Fruit fly (Drosophila melanogaster) whole organism, embryonic: Measurements from ENCODE around the gene JIL-1.

ENCODE experiments used
- ATbp ChIP-seq: fragments of 200-800 bp; sonication (Bioruptor generic); optimal IDR thresholded peaks from 2 replicates; lab custom pipeline; 2017; ENCODE audit warnings: missing biosample characterization, mild to moderate bottlenecking, missing genetic modification characterization, missing genetic modification reagents
- Adf1 ChIP-seq: fragments of 200-800 bp; sonication (Bioruptor generic); IDR thresholded peaks from 2 replicates; pipeline ENCODE4 v1.3.6; 2022; ENCODE audit warnings: missing biosample characterization, missing genetic modification characterization
- Bteb2 ChIP-seq: fragments of 200-800 bp; sonication (Bioruptor generic); optimal IDR thresholded peaks from 2 replicates; lab custom pipeline; 2016; ENCODE audit warnings: missing biosample characterization, missing genetic modification characterization
- CG12299 ChIP-seq: fragments of 200-800 bp; sonication (Bioruptor generic); optimal IDR thresholded peaks from 2 replicates; lab custom pipeline; 2018; ENCODE audit warnings: missing biosample characterization, mild to moderate bottlenecking, missing genetic modification characterization
- CG12942 ChIP-seq: fragments of 200-800 bp; sonication (Bioruptor generic); optimal IDR thresholded peaks from 3 replicates; lab custom pipeline; 2016; ENCODE audit warnings: missing biosample characterization, missing genetic modification characterization
- CG14710 ChIP-seq: fragments of 200-800 bp; sonication (Bioruptor generic); optimal IDR thresholded peaks from 3 replicates; lab custom pipeline; 2019; ENCODE audit warnings: missing biosample characterization, mild to moderate bottlenecking, missing genetic modification characterization, moderate library complexity
- CG1647 ChIP-seq: fragments of 200-800 bp; sonication (Bioruptor generic); optimal IDR thresholded peaks from 3 replicates; lab custom pipeline; 2016; ENCODE audit warnings: missing biosample characterization, missing genetic modification characterization
- CG17912 ChIP-seq: fragments of 200-800 bp; sonication (Bioruptor generic); optimal IDR thresholded peaks from 2 replicates; lab custom pipeline; 2018; ENCODE audit warnings: missing biosample characterization, mild to moderate bottlenecking, missing genetic modification characterization
- CG32767 ChIP-seq: fragments of 200-800 bp; sonication (Bioruptor generic); IDR thresholded peaks from 2 replicates; pipeline ENCODE4 v1.3.6; 2022; ENCODE audit warnings: missing biosample characterization, missing genetic modification characterization
- CG32772 ChIP-seq: fragments of 200-800 bp; sonication (Bioruptor generic); IDR thresholded peaks from 2 replicates; pipeline ENCODE4 v1.3.6; 2022; ENCODE audit warnings: missing biosample characterization, missing genetic modification characterization
- CG34376 ChIP-seq: fragments of 200-800 bp; sonication (Bioruptor generic); optimal IDR thresholded peaks from 2 replicates; lab custom pipeline; 2018; ENCODE audit warnings: missing biosample characterization, mild to moderate bottlenecking, missing genetic modification characterization
- CG4360 ChIP-seq: fragments of 200-800 bp; sonication (Bioruptor generic); IDR thresholded peaks from 2 replicates; pipeline ENCODE4 v1.3.6; 2022; ENCODE audit warnings: missing biosample characterization, missing genetic modification characterization
- CG8944 ChIP-seq: fragments of 200-800 bp; sonication (Bioruptor generic); optimal IDR thresholded peaks from 3 replicates; lab custom pipeline; 2016; ENCODE audit warnings: missing biosample characterization, missing genetic modification characterization
- CG9609 ChIP-seq: fragments of 200-800 bp; sonication (Bioruptor generic); optimal IDR thresholded peaks from 3 replicates; lab custom pipeline; 2016; ENCODE audit warnings: missing biosample characterization, missing genetic modification characterization
- CHES-1-like ChIP-seq: fragments of 200-800 bp; sonication (Bioruptor generic); optimal IDR thresholded peaks from 2 replicates; lab custom pipeline; 2016; ENCODE audit warnings: missing biosample characterization, missing genetic modification characterization
- Doc2 ChIP-seq: fragments of 200-800 bp; sonication (Bioruptor generic); IDR thresholded peaks from 2 replicates; pipeline ENCODE4 v1.3.6; 2022; ENCODE audit warnings: missing biosample characterization, missing genetic modification characterization
- Gug ChIP-seq: fragments of 200-800 bp; sonication (Bioruptor generic); IDR thresholded peaks from 4 replicates; pipeline ENCODE4 v1.3.6; 2022; ENCODE audit warnings: missing biosample characterization, missing genetic modification characterization
- HLH3B ChIP-seq: fragments of 200-800 bp; sonication (Bioruptor generic); IDR thresholded peaks from 2 replicates; pipeline ENCODE4 v1.3.6; 2022; ENCODE audit warnings: missing biosample characterization, missing genetic modification characterization
- HLH54F ChIP-seq: fragments of 200-800 bp; sonication (Bioruptor generic); optimal IDR thresholded peaks from 3 replicates; lab custom pipeline; 2016; ENCODE audit warnings: missing biosample characterization, missing genetic modification characterization
- HLHmδ ChIP-seq: fragments of 200-800 bp; sonication (Bioruptor generic); optimal IDR thresholded peaks from 2 replicates; lab custom pipeline; 2018; ENCODE audit warnings: missing biosample characterization, mild to moderate bottlenecking, missing genetic modification characterization, moderate library complexity
- Hand ChIP-seq: fragments of 200-800 bp; sonication (Bioruptor generic); optimal IDR thresholded peaks from 2 replicates; lab custom pipeline; 2017; ENCODE audit warnings: mild to moderate bottlenecking, missing biosample characterization, missing genetic modification reagents, missing genetic modification characterization
- Lpt ChIP-seq: fragments of >200 bp; optimal IDR thresholded peaks from 2 replicates; lab custom pipeline; 2018; ENCODE audit warnings: missing biosample characterization, missing genetic modification characterization
- Med ChIP-seq: fragments of 200-800 bp; sonication (Bioruptor generic); peaks from one replicate; lab custom pipeline; 2016; ENCODE audit warnings: missing biosample characterization, missing genetic modification characterization, mild to moderate bottlenecking, inconsistent platforms, moderate library complexity
- Mes4 ChIP-seq: fragments of 200-800 bp; sonication (Bioruptor generic); optimal IDR thresholded peaks from 2 replicates; lab custom pipeline; 2016; ENCODE audit warnings: missing biosample characterization, missing genetic modification characterization
- Nf-YA ChIP-seq: fragments of 200-800 bp; sonication (Bioruptor generic); IDR thresholded peaks from 2 replicates; pipeline ENCODE4 v1.3.6; 2022; ENCODE audit warnings: missing biosample characterization, missing genetic modification characterization
- Nf-YB ChIP-seq: fragments of 200-800 bp; sonication (Bioruptor generic); optimal IDR thresholded peaks from 3 replicates; lab custom pipeline; 2019; ENCODE audit warnings: missing biosample characterization, mild to moderate bottlenecking, missing genetic modification characterization, moderate library complexity
- Pdp1 ChIP-seq, 2 experiments: fragments of 200-800 bp; sonication (Bioruptor generic); optimal IDR thresholded peaks; 3 replicates each; lab custom pipeline; 2016; ENCODE audit warnings: missing biosample characterization in 2 of 2, missing genetic modification characterization in 2 of 2, mild to moderate bottlenecking in 1 of 2, moderate library complexity in 1 of 2
- Ptx1 ChIP-seq: fragments of 200-800 bp; sonication (Bioruptor generic); IDR thresholded peaks from 2 replicates; pipeline ENCODE4 v1.3.6; 2022; ENCODE audit warnings: missing biosample characterization, missing genetic modification characterization
- Rfx ChIP-seq: fragments of 200-800 bp; sonication (Bioruptor generic); IDR thresholded peaks from 2 replicates; pipeline ENCODE4 v1.3.6; 2022; ENCODE audit warnings: missing biosample characterization, missing genetic modification characterization
- Sry-δ ChIP-seq: fragments of 200-800 bp; sonication (Bioruptor generic); optimal IDR thresholded peaks from 2 replicates; lab custom pipeline; 2016; ENCODE audit warnings: missing biosample characterization, missing genetic modification characterization
- Trl ChIP-seq, 3 experiments: fragments of >200 bp in 2 of 3; fragments of 200-800 bp in 1 of 3; sonication (Bioruptor generic) in 1 of 3; optimal IDR thresholded peaks; 2 replicates in 1 of 3; 3 replicates in 2 of 3; lab custom pipeline; 2016 to 2017; ENCODE audit warnings: missing biosample characterization in 1 of 3, missing genetic modification characterization in 1 of 3
- Usf ChIP-seq: fragments of 200-800 bp; sonication (Bioruptor generic); optimal IDR thresholded peaks from 2 replicates; lab custom pipeline; 2017; ENCODE audit warnings: missing genotype, missing biosample characterization, missing genetic modification characterization
- ab ChIP-seq: fragments of 200-800 bp; sonication (Bioruptor generic); optimal IDR thresholded peaks from 2 replicates; lab custom pipeline; 2016; ENCODE audit warnings: missing biosample characterization, missing genetic modification characterization
- amos ChIP-seq: fragments of 200-800 bp; sonication (Bioruptor generic); IDR thresholded peaks from 2 replicates; pipeline ENCODE4 v1.3.6; 2022; ENCODE audit warnings: missing biosample characterization, missing genetic modification characterization; ENCODE audit not compliant: partially characterized antibody
- bbx ChIP-seq: fragments of 200-800 bp; sonication (Bioruptor generic); IDR thresholded peaks from 2 replicates; pipeline ENCODE4 v1.3.6; 2022; ENCODE audit warnings: missing biosample characterization, missing genetic modification characterization; ENCODE audit not compliant: partially characterized antibody
- br ChIP-seq: fragments of >200 bp; optimal IDR thresholded peaks from 2 replicates; lab custom pipeline; 2017
- cg ChIP-seq: fragments of 200-800 bp; sonication (Bioruptor generic); optimal IDR thresholded peaks from 3 replicates; lab custom pipeline; 2019; ENCODE audit warnings: missing biosample characterization, mild to moderate bottlenecking, missing genetic modification characterization, moderate library complexity
- gce ChIP-seq: fragments of 200-800 bp; sonication (Bioruptor generic); IDR thresholded peaks from 3 replicates; pipeline ENCODE4 v1.3.6; 2022; ENCODE audit warnings: missing biosample characterization, missing genetic modification characterization
- lov ChIP-seq, 2 experiments: fragments of 200-800 bp in 1 of 2; fragments of >200 bp in 1 of 2; sonication (Bioruptor generic) in 1 of 2; IDR thresholded peaks in 1 of 2; optimal IDR thresholded peaks in 1 of 2; 2 replicates in 1 of 2; 3 replicates in 1 of 2; pipeline versions ENCODE4 v1.3.6 to Lab custom; 2017 to 2022; ENCODE audit warnings: missing biosample characterization in 1 of 2, missing genetic modification characterization in 1 of 2
- nerfin-2 ChIP-seq: fragments of 200-800 bp; sonication (Bioruptor generic); IDR thresholded peaks from 2 replicates; pipeline ENCODE4 v1.3.6; 2022; ENCODE audit warnings: missing biosample characterization, missing genetic modification characterization; ENCODE audit not compliant: partially characterized antibody
- odd ChIP-seq: fragments of 200-800 bp; sonication (Bioruptor generic); optimal IDR thresholded peaks from 2 replicates; lab custom pipeline; 2017; ENCODE audit warnings: missing biosample characterization, mild to moderate bottlenecking, missing genetic modification characterization
- pzg ChIP-seq: fragments of 200-800 bp; sonication (Bioruptor generic); optimal IDR thresholded peaks from 3 replicates; lab custom pipeline; 2018; ENCODE audit warnings: missing biosample characterization, mild to moderate bottlenecking, missing genetic modification characterization, moderate library complexity
- salm ChIP-seq: fragments of 200-800 bp; sonication (Bioruptor generic); optimal IDR thresholded peaks from 2 replicates; lab custom pipeline; 2018; ENCODE audit warnings: missing biosample characterization, mild to moderate bottlenecking, missing genetic modification characterization
- sna ChIP-seq: fragments of 200-800 bp; sonication (Bioruptor generic); IDR thresholded peaks from 2 replicates; pipeline ENCODE4 v1.3.6; 2022; ENCODE audit warnings: missing biosample characterization, missing genetic modification characterization; ENCODE audit not compliant: partially characterized antibody
- tll ChIP-seq, 2 experiments: fragments of 200-800 bp in 1 of 2; fragments of >200 bp in 1 of 2; sonication (Bioruptor generic) in 1 of 2; optimal IDR thresholded peaks; 2 replicates each; lab custom pipeline; 2017 to 2019; ENCODE audit warnings: missing biosample characterization in 2 of 2, missing genetic modification characterization in 2 of 2, mild to moderate bottlenecking in 1 of 2, moderate library complexity in 1 of 2
- unc-4 ChIP-seq: fragments of 200-800 bp; sonication (Bioruptor generic); IDR thresholded peaks from 2 replicates; pipeline ENCODE4 v1.3.6; 2022; ENCODE audit warnings: missing biosample characterization, missing genetic modification characterization; ENCODE audit not compliant: partially characterized antibody
- zen2 ChIP-seq: fragments of 200-800 bp; sonication (Bioruptor generic); IDR thresholded peaks from 3 replicates; pipeline ENCODE4 v1.3.6; 2022; ENCODE audit warnings: missing biosample characterization, missing genetic modification characterization; ENCODE audit not compliant: partially characterized antibody
- zfh1 ChIP-seq: fragments of 200-800 bp; sonication (Bioruptor generic); IDR thresholded peaks from 3 replicates; pipeline ENCODE4 v1.3.6; 2022; ENCODE audit warnings: missing biosample characterization, missing genetic modification characterization

Gene JIL-1

DNA sequence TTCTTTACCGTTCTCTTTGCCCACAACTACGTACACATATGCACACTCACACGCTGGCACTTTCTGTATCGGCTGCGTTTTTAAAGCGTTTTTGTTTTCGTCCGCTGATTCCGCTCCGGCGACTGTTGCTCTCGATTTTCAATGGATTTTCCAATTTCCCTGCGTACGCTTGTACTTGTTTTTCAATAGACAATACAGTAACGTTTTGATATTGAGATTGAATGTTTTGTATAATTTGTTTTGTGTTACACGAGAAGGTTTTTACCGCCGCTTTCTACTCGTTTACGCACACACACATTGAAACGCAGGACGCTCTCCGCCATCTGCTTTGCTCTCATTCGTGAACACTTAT, 407 bp downstream of the JIL-1 start:
- TF ChIP-seq CG9609 (GFP tag; lab: Kevin White, UChicago) (no peak), nerfin-2 (GFP tag; lab: Robert Waterston, UW) (no peak), cg (GFP tag; lab: Kevin White, UChicago) (peak; percentile 89), Ptx1 (no peak), Trl (optimal IDR thresholded peaks at IDR 0.05; lab: Kevin White, UChicago) (peak; percentile 34 to 66), Trl (GFP tag; optimal IDR thresholded peaks at IDR 0.05; lab: Kevin White, UChicago) (no peak), CG4360 (no peak), Pdp1 (GFP tag; optimal IDR thresholded peaks at IDR 0.05; lab: Kevin White, UChicago) (no peak), Mes4 (GFP tag; lab: Kevin White, UChicago) (no peak), CHES-1-like (peak; percentile 3), CG34376 (GFP tag; lab: Kevin White, UChicago) (no peak)

DNA sequence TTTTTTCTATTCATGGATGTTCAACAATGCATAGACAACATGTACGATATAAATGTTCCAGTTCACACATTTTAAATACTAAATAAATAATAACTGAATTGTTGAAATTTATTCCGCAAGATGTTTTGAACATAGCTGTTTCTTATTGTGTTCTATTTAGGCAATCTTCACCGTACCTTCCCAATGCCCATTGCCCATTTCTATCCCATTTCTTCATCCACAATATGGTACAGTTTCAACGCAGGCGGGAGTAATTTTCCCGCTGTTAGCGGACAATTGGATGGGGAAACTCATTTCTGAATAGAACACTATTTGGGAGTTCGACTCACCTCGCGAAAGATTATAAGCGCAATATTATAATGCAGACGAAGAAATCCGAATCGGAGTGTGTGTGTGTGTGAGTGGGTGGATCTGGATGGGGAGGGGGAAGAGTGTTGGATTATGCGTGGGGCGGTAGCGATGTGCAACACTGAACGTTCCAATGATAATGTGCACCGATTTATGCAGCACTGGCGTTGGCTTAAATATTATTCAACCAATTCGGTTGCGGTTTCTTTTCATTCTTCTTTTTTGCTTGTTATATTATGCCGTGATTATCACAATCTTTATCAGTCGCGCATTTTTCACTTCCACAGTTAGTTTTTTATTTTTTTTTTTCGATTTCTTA, 917 bp downstream of the JIL-1 start:
- TF ChIP-seq Lpt (no peak), sna (GFP tag; lab: Robert Waterston, UW) (no peak), Nf-YB (GFP tag; lab: Kevin White, UChicago) (peak; percentile 3), CG32767 (no peak), Hand (GFP tag; lab: Kevin White, UChicago) (peak; percentile 30), Med (GFP tag; lab: Kevin White, UChicago) (peak; percentile 92), Usf (GFP tag; lab: Kevin White, UChicago) (no peak), CG8944 (GFP tag; lab: Kevin White, UChicago) (peak; percentile 53), salm (tag; lab: Kevin White, UChicago) (no peak), lov (optimal IDR thresholded peaks at IDR 0.05; lab: Kevin White, UChicago) (no peak), lov (GFP tag; IDR thresholded peaks at IDR 0.05; lab: Robert Waterston, UW) (0 out of 3 replicates have a peak, but pooled peaks have one; percentile 5), ab (GFP tag; lab: Kevin White, UChicago) (no peak), CG1647 (GFP tag; lab: Kevin White, UChicago) (peak; percentile 67), HLHmδ (GFP tag; lab: Kevin White, UChicago) (peak; percentile 33), amos (GFP tag; lab: Robert Waterston, UW) (0 out of 2 replicates have a peak, but pooled peaks have one; percentile 21), br (no peak), HLH54F (GFP tag; lab: Kevin White, UChicago) (peak; percentile 72), Sry-δ (GFP tag; lab: Kevin White, UChicago) (peak; percentile 53), gce (GFP tag; lab: Robert Waterston, UW) (no peak), pzg (peak; percentile 41), HLH3B (GFP tag; lab: Robert Waterston, UW) (no peak), ATbp (GFP tag; lab: Kevin White, UChicago) (no peak), CG12942 (GFP tag; lab: Kevin White, UChicago) (peak; percentile 39), unc-4 (GFP tag; lab: Robert Waterston, UW) (no peak), CG17912 (GFP tag; lab: Kevin White, UChicago) (peak; percentile 4), Nf-YA (GFP tag; lab: Robert Waterston, UW) (no peak), CG32772 (GFP tag; lab: Robert Waterston, UW) (no peak), Adf1 (GFP tag; lab: Robert Waterston, UW) (no peak), Bteb2 (GFP tag; lab: Kevin White, UChicago) (no peak), zfh1 (GFP tag; lab: Robert Waterston, UW) (peak; percentile 66; the same call in 2 of the 3 replicates), Rfx (GFP tag; lab: Robert Waterston, UW) (peak; percentile 53), odd (GFP tag; lab: Kevin White, UChicago) (no peak), tll (GFP tag; optimal IDR thresholded peaks at IDR 0.05; lab: Kevin White, UChicago) (no peak), Gug (GFP tag; lab: Robert Waterston, UW) (peak; percentile 44; the same call in 2 of the 4 replicates), bbx (peak; percentile 48), Doc2 (no peak), CG14710 (tag; lab: Kevin White, UChicago) (peak; percentile 18), zen2 (GFP tag; lab: Robert Waterston, UW) (no peak), CG12299 (no peak)
